Worm (Caenorhabditis elegans): Measurements from ENCODE around the gene tba-4.

DNA sequence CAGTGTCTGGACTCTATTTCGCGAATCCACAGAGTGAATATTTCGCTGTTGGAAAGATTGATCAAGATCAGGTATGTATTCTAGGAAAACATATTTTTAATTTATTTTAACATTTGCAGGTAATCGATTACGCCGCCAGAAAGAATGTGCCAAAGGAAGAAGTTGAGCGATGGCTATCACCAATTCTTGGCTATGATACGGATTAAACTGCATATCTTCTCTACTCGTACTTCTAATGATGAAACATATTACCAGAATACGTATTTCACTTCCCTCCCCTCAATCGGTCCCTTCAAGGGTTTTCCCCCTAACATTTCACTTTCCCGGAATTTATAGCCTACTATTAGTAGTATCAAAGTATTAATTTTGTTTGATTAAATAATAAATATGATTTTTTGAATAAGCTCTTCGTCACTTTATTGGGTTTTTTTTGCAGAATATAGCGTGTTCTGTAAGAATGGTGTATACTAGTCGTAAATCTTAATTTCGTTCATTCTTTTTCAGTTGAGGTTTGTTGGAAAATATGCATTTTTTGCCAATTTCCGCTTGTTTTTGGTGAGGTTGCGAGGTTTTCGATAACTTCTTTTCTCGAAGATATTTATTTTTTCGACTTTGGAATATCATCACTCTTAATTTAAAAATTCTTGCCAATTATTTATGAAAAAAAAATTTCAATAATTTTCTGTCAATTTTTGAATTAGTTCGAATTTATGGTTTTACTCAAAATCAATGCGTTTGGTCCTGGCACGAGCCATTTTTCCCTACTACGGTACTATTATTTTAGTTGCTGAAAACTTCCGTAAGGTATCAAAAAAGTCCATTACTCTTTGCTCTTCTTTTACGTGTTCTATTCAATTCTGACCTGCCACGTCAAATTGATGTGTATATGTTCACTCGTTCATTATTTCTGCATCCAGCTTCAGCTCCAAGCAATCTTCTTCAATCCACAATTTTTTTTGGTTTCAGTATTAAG is 12.5 kb downstream of the tba-4 start:
- TF ChIP-seq fkh-10 (GFP tag; optimal IDR thresholded peaks at IDR 0.05) (no peak), sea-2 (GFP tag; optimal IDR thresholded peaks at IDR 0.05) (no peak), egl-27 (tag; optimal IDR thresholded peaks at IDR 0.05) (no peak), lsy-12 (tag; optimal IDR thresholded peaks at IDR 0.05) (peak; percentile 13), ceh-82 (tag; optimal IDR thresholded peaks at IDR 0.05) (no peak), mdl-1 (tag; optimal IDR thresholded peaks at IDR 0.05) (no peak), ama-1 (optimal IDR thresholded peaks at IDR 0.05) (no peak), nhr-76 (tag; optimal IDR thresholded peaks at IDR 0.05) (no peak), elt-1 (tag; optimal IDR thresholded peaks at IDR 0.05) (no peak), snpc-4 (tag; optimal IDR thresholded peaks at IDR 0.05) (no peak)

Data from whole organism, L3 larva.